Worm (Caenorhabditis elegans) whole organism, mixed stage, embryonic: ENCODE results near the gene C55A6.4.

Source experiments
- bed-3 ChIP-seq: fragments of 200-800 bp; sonication (Bioruptor generic); optimal IDR thresholded peaks from 3 replicates; lab custom pipeline; 2018; ENCODE audit warnings: mild to moderate bottlenecking, missing genetic modification characterization, moderate library complexity, missing compliant biosample characterization
- ceh-43 ChIP-seq: fragments of 200-800 bp; sonication (Bioruptor generic); optimal IDR thresholded peaks from 2 replicates; lab custom pipeline; 2018; ENCODE audit warnings: mild to moderate bottlenecking, missing genetic modification characterization, moderate library complexity, missing compliant biosample characterization
- elt-1 ChIP-seq: sonication (generic microtip); optimal IDR thresholded peaks from 2 replicates; lab custom pipeline; 2017; ENCODE audit warnings: missing genetic modification characterization, mild to moderate bottlenecking, missing compliant biosample characterization, antibody characterized with exemption, moderate library complexity, borderline replicate concordance; ENCODE audit not compliant: insufficient read depth
- lin-32 ChIP-seq: fragments of 200-800 bp; sonication (Bioruptor generic); optimal IDR thresholded peaks from 2 replicates; lab custom pipeline; 2018; ENCODE audit warnings: mild to moderate bottlenecking, missing genetic modification characterization, missing compliant biosample characterization
- nhr-28 ChIP-seq: fragments of 150-350 bp; optimal IDR thresholded peaks from 2 replicates; lab custom pipeline; 2014; ENCODE audit warnings: missing biosample characterization, missing genetic modification characterization
- sptf-1 ChIP-seq: sonication (generic microtip); optimal IDR thresholded peaks from 2 replicates; lab custom pipeline; 2017; ENCODE audit warnings: mild to moderate bottlenecking, missing genetic modification characterization, moderate library complexity, missing compliant biosample characterization
- zip-8 ChIP-seq: fragments of 150-350 bp; optimal IDR thresholded peaks from 2 replicates; lab custom pipeline; 2014; ENCODE audit warnings: missing biosample characterization, missing genetic modification characterization

DNA sequence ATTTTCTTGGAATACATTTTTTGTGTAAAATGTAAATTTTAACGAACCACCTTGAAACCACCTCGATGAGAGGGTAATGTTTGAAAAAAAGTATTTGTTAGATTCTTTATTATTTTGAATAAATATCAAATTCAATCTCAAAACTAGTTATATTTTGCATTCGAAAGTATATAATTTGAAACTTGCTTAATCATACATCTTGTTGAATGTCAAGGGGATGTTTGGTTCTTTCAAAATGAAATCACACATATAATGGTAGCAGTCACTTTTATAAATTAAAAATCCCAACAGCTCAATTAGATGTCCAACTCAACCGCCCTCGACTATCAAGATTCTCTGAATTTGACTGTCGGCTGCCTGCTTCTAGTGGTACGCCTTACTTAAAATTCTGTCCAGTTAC lies 46.9 kb upstream of the C55A6.4 start, which contains the start of gene srx-87:
- no peak for TF ChIP-seq elt-1 (tag; lab: Kevin White, UChicago)
- TF ChIP-seq ceh-43 (GFP tag; lab: Kevin White, UChicago): no peak
- no peak for TF ChIP-seq zip-8 (tag; lab: Kevin White, UChicago)
- no peak for TF ChIP-seq bed-3 (GFP tag; lab: Kevin White, UChicago)
- no peak for TF ChIP-seq sptf-1 (tag; lab: Kevin White, UChicago)
- no peak for TF ChIP-seq nhr-28
- no peak for TF ChIP-seq lin-32
